Worm (Caenorhabditis elegans) whole organism, L4 larva: Measurements from ENCODE around the gene T01E8.1.

Source experiments
- D1046.2 ChIP-seq: fragments of 200-800 bp; sonication (Bioruptor generic); IDR thresholded peaks from 2 replicates; pipeline ENCODE4 v1.3.6; 2022; ENCODE audit warnings: missing genetic modification characterization, missing compliant biosample characterization
- F26F4.8 ChIP-seq: fragments of 200-800 bp; sonication (Bioruptor generic); conservative IDR thresholded peaks from 2 replicates; pipeline ENCODE4 v1.3.6; 2022; ENCODE audit warnings: missing genetic modification characterization, missing compliant biosample characterization
- T20F7.1 ChIP-seq: fragments of 200-800 bp; sonication (Bioruptor generic); optimal IDR thresholded peaks from 2 replicates; lab custom pipeline; 2018; ENCODE audit warnings: mild to moderate bottlenecking, missing genetic modification characterization, missing compliant biosample characterization
- Y105C5A.15 ChIP-seq: fragments of 200-800 bp; sonication (Bioruptor generic); IDR thresholded peaks from 2 replicates; pipeline ENCODE4 v1.3.6; 2022; ENCODE audit warnings: missing genetic modification characterization, missing compliant biosample characterization
- Y48G9A.11 ChIP-seq: fragments of 200-800 bp; sonication (Bioruptor generic); IDR thresholded peaks from 2 replicates; pipeline ENCODE4 v1.3.6; 2022; ENCODE audit warnings: missing genetic modification reagents, missing genetic modification characterization, missing compliant biosample characterization
- Y5F2A.4 ChIP-seq: fragments of 200-800 bp; sonication (Bioruptor generic); optimal IDR thresholded peaks from 2 replicates; lab custom pipeline; 2018; ENCODE audit warnings: mild to moderate bottlenecking, missing genetic modification characterization, missing compliant biosample characterization
- aha-1 ChIP-seq: fragments of 150-350 bp; peaks from one replicate; lab custom pipeline; 2014; ENCODE audit warnings: missing biosample characterization, missing genetic modification characterization
- aly-2 ChIP-seq: sonication (generic microtip); optimal IDR thresholded peaks from 2 replicates; lab custom pipeline; 2018; ENCODE audit warnings: missing biosample characterization, missing genetic modification characterization
- attf-4 ChIP-seq: sonication (generic microtip); optimal IDR thresholded peaks from 3 replicates; lab custom pipeline; 2017; ENCODE audit warnings: missing biosample characterization, missing genetic modification characterization
- ceh-44 ChIP-seq: fragments of 200-800 bp; sonication (Bioruptor generic); IDR thresholded peaks from 2 replicates; pipeline ENCODE4 v1.3.6; 2022; ENCODE audit warnings: missing genetic modification reagents, missing genetic modification characterization, missing compliant biosample characterization
- ces-1 ChIP-seq: fragments of 150-350 bp; sonication (generic microtip); optimal IDR thresholded peaks from 4 replicates; lab custom pipeline; 2014; ENCODE audit warnings: missing biosample characterization, missing genetic modification reagents, missing genetic modification characterization
- daf-16 ChIP-seq, 3 experiments: sonication (generic microtip); optimal IDR thresholded peaks; 2 replicates each; lab custom pipeline; 2016 to 2017; ENCODE audit warnings: missing genetic modification characterization in 3 of 3, missing genetic modification reagents in 3 of 3, mild to moderate bottlenecking in 2 of 3, missing compliant biosample characterization in 2 of 3, missing biosample characterization in 1 of 3, moderate library complexity in 1 of 3
- daf-19 ChIP-seq: fragments of 200-800 bp; sonication (Bioruptor generic); conservative IDR thresholded peaks from 2 replicates; pipeline ENCODE4 v1.3.6; 2022; ENCODE audit warnings: missing genetic modification characterization, missing compliant biosample characterization
- dmd-6 ChIP-seq: fragments of 200-800 bp; sonication (Bioruptor generic); IDR thresholded peaks from 2 replicates; pipeline ENCODE4 v1.3.6; 2022; ENCODE audit warnings: missing genetic modification reagents, missing genetic modification characterization, missing compliant biosample characterization
- dmd-9 ChIP-seq: fragments of 200-800 bp; sonication (Bioruptor generic); IDR thresholded peaks from 2 replicates; pipeline ENCODE4 v1.3.6; 2022; ENCODE audit warnings: missing genetic modification reagents, missing genetic modification characterization, missing compliant biosample characterization
- dpl-1 ChIP-seq: fragments of 150-350 bp; optimal IDR thresholded peaks from 2 replicates; lab custom pipeline; 2014; ENCODE audit warnings: missing biosample characterization, missing genetic modification reagents, missing genetic modification characterization
- duxl-1 ChIP-seq: sonication (generic microtip); optimal IDR thresholded peaks from 2 replicates; lab custom pipeline; 2016; ENCODE audit warnings: mild to moderate bottlenecking, missing genetic modification characterization, moderate library complexity, missing compliant biosample characterization; ENCODE audit not compliant: poor library complexity
- dve-1 ChIP-seq: sonication (generic microtip); optimal IDR thresholded peaks from 2 replicates; lab custom pipeline; 2017; ENCODE audit warnings: antibody characterized with exemption, mild to moderate bottlenecking, missing genetic modification characterization, missing compliant biosample characterization; ENCODE audit not compliant: insufficient read depth
- hif-1 ChIP-seq, 2 experiments: sonication (generic microtip); optimal IDR thresholded peaks; 2 replicates each; lab custom pipeline; 2016 to 2017; ENCODE audit warnings: missing compliant biosample characterization in 2 of 2, missing genetic modification characterization in 2 of 2, missing genetic modification reagents in 2 of 2, missing genotype in 2 of 2, mild to moderate bottlenecking in 1 of 2
- lin-1 ChIP-seq: fragments of 200-800 bp; sonication (Bioruptor generic); IDR thresholded peaks from 2 replicates; pipeline ENCODE4 v1.3.6; 2022; ENCODE audit warnings: missing genetic modification reagents, missing genetic modification characterization, missing compliant biosample characterization
- lin-13 ChIP-seq: fragments of 150-350 bp; optimal IDR thresholded peaks from 2 replicates; lab custom pipeline; 2014; ENCODE audit warnings: missing biosample characterization, missing genetic modification reagents, missing genetic modification characterization
- lin-15B ChIP-seq: fragments of 150-350 bp; sonication (generic microtip); optimal IDR thresholded peaks from 3 replicates; lab custom pipeline; 2014; ENCODE audit warnings: missing biosample characterization, missing genetic modification characterization
- lin-29 ChIP-seq: fragments of 200-800 bp; sonication (Bioruptor generic); IDR thresholded peaks from 2 replicates; pipeline ENCODE4 v1.3.6; 2022; ENCODE audit warnings: missing genetic modification reagents, missing genetic modification characterization, missing compliant biosample characterization
- mdt-29 ChIP-seq: fragments of 200-800 bp; sonication (Bioruptor generic); IDR thresholded peaks from 2 replicates; pipeline ENCODE4 v1.3.6; 2022; ENCODE audit warnings: missing genetic modification reagents, missing genetic modification characterization, missing compliant biosample characterization
- mep-1 ChIP-seq: fragments of 150-350 bp; sonication (generic microtip); optimal IDR thresholded peaks from 3 replicates; lab custom pipeline; 2014; ENCODE audit warnings: missing biosample characterization, missing genetic modification characterization
- mes-2 ChIP-seq: sonication (generic microtip); optimal IDR thresholded peaks from 2 replicates; lab custom pipeline; 2016; ENCODE audit warnings: missing genotype, mild to moderate bottlenecking, missing genetic modification characterization, missing compliant biosample characterization; ENCODE audit not compliant: poor library complexity, severe bottlenecking
- mxl-2 ChIP-seq: fragments of 200-800 bp; sonication (Bioruptor generic); conservative IDR thresholded peaks from 2 replicates; pipeline ENCODE4 v1.3.6; 2022; ENCODE audit warnings: missing genetic modification reagents, missing genetic modification characterization, missing compliant biosample characterization
- nhr-102 ChIP-seq: sonication (generic microtip); optimal IDR thresholded peaks from 2 replicates; lab custom pipeline; 2016; ENCODE audit warnings: mild to moderate bottlenecking, missing genetic modification characterization, moderate library complexity, missing compliant biosample characterization
- nhr-11 ChIP-seq: fragments of 150-350 bp; optimal IDR thresholded peaks from 2 replicates; lab custom pipeline; 2014; ENCODE audit warnings: missing biosample characterization, missing genetic modification characterization
- nhr-111 ChIP-seq: fragments of 200-800 bp; sonication (Bioruptor generic); optimal IDR thresholded peaks from 2 replicates; lab custom pipeline; 2018; ENCODE audit warnings: mild to moderate bottlenecking, missing genetic modification characterization, missing compliant biosample characterization
- nhr-237 ChIP-seq: sonication (generic microtip); optimal IDR thresholded peaks from 2 replicates; lab custom pipeline; 2017; ENCODE audit warnings: missing biosample characterization, missing genetic modification characterization
- nhr-28 ChIP-seq: fragments of 150-350 bp; optimal IDR thresholded peaks from 2 replicates; lab custom pipeline; 2014; ENCODE audit warnings: missing biosample characterization, missing genetic modification characterization
- nhr-48 ChIP-seq: sonication (generic microtip); optimal IDR thresholded peaks from 2 replicates; lab custom pipeline; 2016; ENCODE audit warnings: mild to moderate bottlenecking, missing genetic modification characterization, missing compliant biosample characterization
- nhr-76 ChIP-seq: fragments of 150-350 bp; optimal IDR thresholded peaks from 2 replicates; lab custom pipeline; 2014; ENCODE audit warnings: missing biosample characterization, missing genetic modification characterization
- nhr-77 ChIP-seq: fragments of 150-350 bp; optimal IDR thresholded peaks from 2 replicates; lab custom pipeline; 2014; ENCODE audit warnings: missing biosample characterization, missing genetic modification characterization
- set-16 ChIP-seq: fragments of 200-800 bp; sonication (Bioruptor generic); IDR thresholded peaks from 2 replicates; pipeline ENCODE4 v1.3.6; 2022; ENCODE audit warnings: missing genetic modification reagents, missing genetic modification characterization, missing compliant biosample characterization
- snpc-1.2 ChIP-seq: fragments of 200-800 bp; sonication (Bioruptor generic); IDR thresholded peaks from 2 replicates; pipeline ENCODE4 v1.3.6; 2022; ENCODE audit warnings: missing genetic modification reagents, missing genetic modification characterization, missing compliant biosample characterization
- spr-3 ChIP-seq: fragments of 200-800 bp; sonication (Bioruptor generic); optimal IDR thresholded peaks from 2 replicates; lab custom pipeline; 2018; ENCODE audit warnings: mild to moderate bottlenecking, missing genetic modification characterization, missing compliant biosample characterization
- tag-97 ChIP-seq: fragments of 200-800 bp; sonication (Bioruptor generic); IDR thresholded peaks from 2 replicates; pipeline ENCODE4 v1.3.6; 2022; ENCODE audit warnings: missing genetic modification characterization, missing compliant biosample characterization
- unc-39 ChIP-seq: sonication (generic microtip); optimal IDR thresholded peaks from 2 replicates; lab custom pipeline; 2017; ENCODE audit warnings: missing biosample characterization, missing genetic modification characterization
- unc-62 ChIP-seq, 3 experiments: fragments of 150-350 bp in 1 of 3; sonication (generic microtip); optimal IDR thresholded peaks in 2 of 3; peaks in 1 of 3; 1 replicate in 1 of 3; 2 replicates in 2 of 3; lab custom pipeline; 2014 to 2017; ENCODE audit warnings: missing biosample characterization in 3 of 3, missing genetic modification characterization in 3 of 3, missing genetic modification reagents in 3 of 3, missing genotype in 1 of 3
- zip-2 ChIP-seq: fragments of 150-350 bp; optimal IDR thresholded peaks from 2 replicates; lab custom pipeline; 2014; ENCODE audit warnings: missing biosample characterization, missing genetic modification characterization
- ztf-11 ChIP-seq: fragments of 150-350 bp; optimal IDR thresholded peaks from 2 replicates; lab custom pipeline; 2014; ENCODE audit warnings: missing biosample characterization, missing genetic modification characterization
- ztf-7 ChIP-seq: fragments of 150-350 bp; optimal IDR thresholded peaks from 2 replicates; lab custom pipeline; 2014; ENCODE audit warnings: missing biosample characterization, missing genetic modification characterization

The T01E8.1 gene

DNA sequence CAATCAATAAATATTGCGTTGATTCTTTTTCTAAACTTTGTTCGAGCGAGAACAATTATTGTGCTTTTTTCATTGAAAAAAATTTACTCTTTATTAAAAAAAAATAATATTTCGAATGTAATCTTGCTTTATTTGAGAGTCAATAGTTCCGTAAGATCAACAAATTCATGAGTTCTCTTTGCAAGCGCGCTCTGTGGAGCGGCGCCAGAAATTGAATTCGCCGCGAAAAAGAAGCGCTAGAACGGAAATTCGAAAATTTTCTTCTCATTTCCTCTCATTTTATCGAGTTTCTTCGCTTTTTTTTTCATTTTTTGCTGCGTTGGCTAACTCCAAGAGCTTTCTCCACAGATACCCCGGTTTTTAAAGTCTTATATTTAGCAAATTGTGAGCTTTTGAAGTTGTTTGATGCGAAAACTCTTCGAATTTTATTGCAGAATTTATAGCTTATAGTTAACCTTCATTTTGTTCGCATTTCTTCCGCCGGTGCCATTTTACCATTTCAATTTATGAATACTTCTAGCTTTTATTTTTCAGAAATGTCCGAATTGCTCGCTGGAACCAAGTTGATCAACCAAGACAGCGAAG, 9.3 kb upstream of the T01E8.1 start, which contains the start of gene R05H5.3 (continued):
- peak; percentile 74 for TF ChIP-seq aha-1 (tag; lab: Kevin White, UChicago)
- peak; percentile 71; the same call in 1 of the 2 replicates for TF ChIP-seq ceh-44
- TF ChIP-seq nhr-11 (tag; lab: Kevin White, UChicago) = peak; percentile 80
- TF ChIP-seq ztf-7 (tag; lab: Kevin White, UChicago) = no peak
- no peak for TF ChIP-seq unc-39 (tag; lab: Kevin White, UChicago)
- peak in 1 of 2 experiments; percentile 70 for TF ChIP-seq hif-1 (tag; optimal IDR thresholded peaks at IDR 0.05; lab: Kevin White, UChicago)
- peak; percentile 63 for TF ChIP-seq nhr-77
- TF ChIP-seq lin-1 = no peak

- no peak for TF ChIP-seq ces-1 (GFP tag; lab: Kevin White, UChicago)
- TF ChIP-seq aha-1 (tag; lab: Kevin White, UChicago) = peak; percentile 91
- TF ChIP-seq, all 104 proteins: peak for 1
These were observed 8.0 kb upstream of the T01E8.1 start for ce11 chrII:10198486-10198885.

DNA sequence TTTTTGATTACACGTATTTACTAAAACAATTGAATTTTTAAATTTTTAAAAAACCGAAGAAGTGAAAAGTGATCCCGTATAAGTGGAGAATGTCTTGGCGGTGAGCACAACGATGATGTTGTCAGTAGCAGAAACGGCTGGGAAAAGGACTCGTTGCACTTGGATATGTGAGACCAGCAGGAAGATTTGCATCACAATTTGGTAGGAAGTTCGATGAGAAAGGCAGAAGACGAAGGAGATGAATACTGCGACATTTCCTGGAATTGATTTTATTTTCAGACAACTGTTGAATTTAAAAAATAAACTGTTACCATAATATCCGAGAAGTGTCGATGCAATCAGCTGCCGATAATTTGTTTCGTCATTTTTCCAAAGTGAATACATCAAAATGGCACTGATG, 6.6 kb upstream of the T01E8.1 start, which contains the start of gene R05H5.4:
R05H5.4 (minus strand) TSS at position 101 of the 400 bp plus-strand sequence.
- no peak for TF ChIP-seq lin-13 (GFP tag; lab: Kevin White, UChicago)
- TF ChIP-seq snpc-1.2 = no peak
- TF ChIP-seq lin-29 = no peak
- no peak for TF ChIP-seq dpl-1 (GFP tag; lab: Kevin White, UChicago)
- no peak for TF ChIP-seq D1046.2 (GFP tag; lab: Robert Waterston, UW)
- TF ChIP-seq ztf-11 (tag; lab: Kevin White, UChicago) = no peak
- TF ChIP-seq ceh-44 = no peak
- TF ChIP-seq mes-2 = no peak
- TF ChIP-seq dmd-9 (GFP tag; lab: Robert Waterston, UW) = no peak
- no peak for TF ChIP-seq Y5F2A.4 (GFP tag; lab: Kevin White, UChicago)
- TF ChIP-seq nhr-237 (tag; lab: Kevin White, UChicago) = no peak
- no peak for TF ChIP-seq duxl-1
- no peak for TF ChIP-seq nhr-111
- no peak for TF ChIP-seq unc-62 (GFP tag; optimal IDR thresholded peaks at IDR 0.05 in 1 of 2; lab: Kevin White, UChicago)
- TF ChIP-seq unc-62 (tag; optimal IDR thresholded peaks at IDR 0.05; lab: Kevin White, UChicago) = no peak
- no peak for TF ChIP-seq mdt-29 (GFP tag; lab: Robert Waterston, UW)
- no peak for TF ChIP-seq mep-1
- TF ChIP-seq lin-15B (tag; lab: Kevin White, UChicago) = no peak
- TF ChIP-seq zip-2 (tag; lab: Kevin White, UChicago) = no peak
- TF ChIP-seq Y105C5A.15 = no peak
- TF ChIP-seq Y48G9A.11 = no peak

ce11 chrII:10200759-10201158, 5.8 kb upstream of the T01E8.1 start, which contains the start of gene arv-1:
arv-1 (minus strand) TSS chrII:10200823.
- TF ChIP-seq daf-16 (GFP tag; optimal IDR thresholded peaks at IDR 0.05; lab: Kevin White, UChicago) (no peak), daf-16 (tag; optimal IDR thresholded peaks at IDR 0.05; lab: Kevin White, UChicago) (peak; percentile 31), attf-4 (tag; lab: Kevin White, UChicago) (no peak), dmd-6 (GFP tag; lab: Robert Waterston, UW) (peak; percentile 30; the same call in 1 of the 2 replicates), daf-19 (GFP tag; lab: Robert Waterston, UW) (0 out of 2 replicates have a peak, but pooled peaks have one; percentile 29), aly-2 (tag; lab: Kevin White, UChicago) (no peak), Y105C5A.15 (no peak), nhr-111 (no peak), F26F4.8 (GFP tag; lab: Robert Waterston, UW) (no peak), aha-1 (tag; lab: Kevin White, UChicago) (peak; percentile 30), Y48G9A.11 (no peak), nhr-102 (tag; lab: Kevin White, UChicago) (peak; percentile 24), nhr-48 (tag; lab: Kevin White, UChicago) (peak; percentile 2), nhr-28 (tag; lab: Kevin White, UChicago) (peak; percentile 72), T20F7.1 (peak; percentile 74), mep-1 (peak; percentile 38), zip-2 (tag; lab: Kevin White, UChicago) (no peak), dpl-1 (GFP tag; lab: Kevin White, UChicago) (peak; percentile 59), nhr-76 (tag; lab: Kevin White, UChicago) (no peak), spr-3 (GFP tag; lab: Kevin White, UChicago) (no peak), nhr-77 (peak; percentile 16), hif-1 (tag; optimal IDR thresholded peaks at IDR 0.05; lab: Kevin White, UChicago) (peak in 1 of 2 experiments; percentile 68), tag-97 (no peak), set-16 (GFP tag; lab: Robert Waterston, UW) (no peak), mxl-2 (no peak), dve-1 (tag; lab: Kevin White, UChicago) (peak; percentile 57)
